Worm (Caenorhabditis elegans) whole organism, L4 larva: ENCODE data around the gene hlb-1.

Experiments used
- F26F4.8 ChIP-seq: fragments of 200-800 bp; sonication (Bioruptor generic); conservative IDR thresholded peaks from 2 replicates; pipeline ENCODE4 v1.3.6; 2022; ENCODE audit warnings: missing genetic modification characterization, missing compliant biosample characterization
- aha-1 ChIP-seq: fragments of 150-350 bp; peaks from one replicate; lab custom pipeline; 2014; ENCODE audit warnings: missing biosample characterization, missing genetic modification characterization
- aly-2 ChIP-seq: sonication (generic microtip); optimal IDR thresholded peaks from 2 replicates; lab custom pipeline; 2018; ENCODE audit warnings: missing biosample characterization, missing genetic modification characterization
- ceh-32 ChIP-seq: sonication (generic microtip); optimal IDR thresholded peaks from 2 replicates; lab custom pipeline; 2016; ENCODE audit warnings: mild to moderate bottlenecking, missing genetic modification characterization, missing compliant biosample characterization; ENCODE audit not compliant: poor library complexity
- dmd-6 ChIP-seq: fragments of 200-800 bp; sonication (Bioruptor generic); IDR thresholded peaks from 2 replicates; pipeline ENCODE4 v1.3.6; 2022; ENCODE audit warnings: missing genetic modification reagents, missing genetic modification characterization, missing compliant biosample characterization
- dve-1 ChIP-seq: sonication (generic microtip); optimal IDR thresholded peaks from 2 replicates; lab custom pipeline; 2017; ENCODE audit warnings: antibody characterized with exemption, mild to moderate bottlenecking, missing genetic modification characterization, missing compliant biosample characterization; ENCODE audit not compliant: insufficient read depth
- egl-27 ChIP-seq: sonication (generic microtip); optimal IDR thresholded peaks from 3 replicates; lab custom pipeline; 2017; ENCODE audit warnings: missing biosample characterization, missing genetic modification reagents, missing genetic modification characterization
- fkh-10 ChIP-seq: fragments of 150-350 bp; optimal IDR thresholded peaks from 2 replicates; lab custom pipeline; 2014; ENCODE audit warnings: missing biosample characterization, missing genetic modification reagents, missing genetic modification characterization
- mdl-1 ChIP-seq, 2 experiments: fragments of 150-350 bp in 1 of 2; sonication (generic microtip) in 1 of 2; optimal IDR thresholded peaks; 2 replicates each; lab custom pipeline; 2014 to 2017; ENCODE audit warnings: missing biosample characterization in 2 of 2, missing genetic modification characterization in 2 of 2
- nhr-102 ChIP-seq: sonication (generic microtip); optimal IDR thresholded peaks from 2 replicates; lab custom pipeline; 2016; ENCODE audit warnings: mild to moderate bottlenecking, missing genetic modification characterization, moderate library complexity, missing compliant biosample characterization
- pqm-1 ChIP-seq: sonication (generic microtip); optimal IDR thresholded peaks from 2 replicates; lab custom pipeline; 2017; ENCODE audit warnings: missing biosample characterization, missing genetic modification characterization
- unc-62 ChIP-seq, 3 experiments: fragments of 150-350 bp in 1 of 3; sonication (generic microtip); optimal IDR thresholded peaks in 2 of 3; peaks in 1 of 3; 1 replicate in 1 of 3; 2 replicates in 2 of 3; lab custom pipeline; 2014 to 2017; ENCODE audit warnings: missing biosample characterization in 3 of 3, missing genetic modification characterization in 3 of 3, missing genetic modification reagents in 3 of 3, missing genotype in 1 of 3

DNA sequence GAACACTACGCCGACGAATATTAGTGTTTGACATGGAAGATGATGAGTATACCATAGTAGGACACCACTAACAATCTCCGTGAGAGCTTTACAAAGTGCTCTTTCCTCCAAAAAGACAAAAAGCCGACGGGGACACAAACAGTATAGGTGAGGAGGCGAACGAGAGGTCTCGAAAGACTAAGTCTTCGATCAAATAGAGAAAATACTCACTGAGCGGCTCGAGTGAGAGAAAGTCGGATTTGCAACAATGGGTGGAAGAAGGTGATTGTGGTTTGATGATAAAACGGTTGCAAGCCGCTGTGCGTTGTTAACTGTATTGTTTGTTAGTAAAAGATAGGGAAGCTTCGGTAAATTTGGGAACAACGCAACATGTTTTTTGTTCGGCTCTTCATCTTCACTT lies at the start of gene hlb-1:
- TF ChIP-seq mdl-1 (tag; optimal IDR thresholded peaks at IDR 0.05; lab: Kevin White, UChicago) (no peak), aha-1 (tag; lab: Kevin White, UChicago) (no peak), nhr-102 (tag; lab: Kevin White, UChicago) (no peak), F26F4.8 (GFP tag; lab: Robert Waterston, UW) (no peak), dve-1 (no peak), dmd-6 (GFP tag; lab: Robert Waterston, UW) (no peak), pqm-1 (tag; lab: Kevin White, UChicago) (no peak), aly-2 (tag; lab: Kevin White, UChicago) (no peak), ceh-32 (tag; lab: Kevin White, UChicago) (no peak), unc-62 (GFP tag; optimal IDR thresholded peaks at IDR 0.05 in 1 of 2; lab: Kevin White, UChicago) (peak in 1 of 2 experiments; percentile 3), unc-62 (tag; optimal IDR thresholded peaks at IDR 0.05; lab: Kevin White, UChicago) (no peak), egl-27 (tag; lab: Kevin White, UChicago) (no peak), fkh-10 (GFP tag; lab: Kevin White, UChicago) (no peak)
